Worm (Caenorhabditis elegans) whole organism, mixed stage, embryonic: ENCODE results near the gene unc-104.
"Not testable (repeated sequence)": the region's sequence is repeated elsewhere in the genome, so short reads cannot be mapped to it uniquely, and the experiment has no call there.

Source experiments
- bed-3 ChIP-seq: fragments of 200-800 bp; sonication (Bioruptor generic); optimal IDR thresholded peaks from 3 replicates; lab custom pipeline; 2018; ENCODE audit warnings: mild to moderate bottlenecking, missing genetic modification characterization, moderate library complexity, missing compliant biosample characterization
- ceh-43 ChIP-seq: fragments of 200-800 bp; sonication (Bioruptor generic); optimal IDR thresholded peaks from 2 replicates; lab custom pipeline; 2018; ENCODE audit warnings: mild to moderate bottlenecking, missing genetic modification characterization, moderate library complexity, missing compliant biosample characterization
- ceh-83 ChIP-seq: fragments of 200-800 bp; sonication (Bioruptor generic); optimal IDR thresholded peaks from 2 replicates; lab custom pipeline; 2018; ENCODE audit warnings: mild to moderate bottlenecking, missing genetic modification characterization, missing compliant biosample characterization
- ces-1 ChIP-seq: fragments of 150-350 bp; optimal IDR thresholded peaks from 2 replicates; lab custom pipeline; 2014; ENCODE audit warnings: missing biosample characterization, missing genetic modification reagents, missing genetic modification characterization
- lsy-2 ChIP-seq: fragments of 150-350 bp; optimal IDR thresholded peaks from 2 replicates; lab custom pipeline; 2014; ENCODE audit warnings: missing biosample characterization, missing genetic modification characterization
- mab-5 ChIP-seq: fragments of 150-350 bp; optimal IDR thresholded peaks from 2 replicates; lab custom pipeline; 2014; ENCODE audit warnings: missing biosample characterization, missing genetic modification characterization
- mls-2 ChIP-seq: sonication (generic microtip); optimal IDR thresholded peaks from 2 replicates; lab custom pipeline; 2016; ENCODE audit warnings: mild to moderate bottlenecking, missing genetic modification characterization, moderate library complexity, missing compliant biosample characterization
- pha-4 ChIP-seq: fragments of 150-350 bp; optimal IDR thresholded peaks from 2 replicates; lab custom pipeline; 2018; ENCODE audit warnings: missing biosample characterization, missing genetic modification reagents, missing genetic modification characterization
- snpc-4 ChIP-seq: fragments of 150-350 bp; optimal IDR thresholded peaks from 2 replicates; lab custom pipeline; 2014; ENCODE audit warnings: missing biosample characterization, missing genetic modification characterization
- unc-62 ChIP-seq: fragments of 150-350 bp; optimal IDR thresholded peaks from 2 replicates; lab custom pipeline; 2014; ENCODE audit warnings: missing biosample characterization, missing genetic modification reagents, missing genetic modification characterization

DNA sequence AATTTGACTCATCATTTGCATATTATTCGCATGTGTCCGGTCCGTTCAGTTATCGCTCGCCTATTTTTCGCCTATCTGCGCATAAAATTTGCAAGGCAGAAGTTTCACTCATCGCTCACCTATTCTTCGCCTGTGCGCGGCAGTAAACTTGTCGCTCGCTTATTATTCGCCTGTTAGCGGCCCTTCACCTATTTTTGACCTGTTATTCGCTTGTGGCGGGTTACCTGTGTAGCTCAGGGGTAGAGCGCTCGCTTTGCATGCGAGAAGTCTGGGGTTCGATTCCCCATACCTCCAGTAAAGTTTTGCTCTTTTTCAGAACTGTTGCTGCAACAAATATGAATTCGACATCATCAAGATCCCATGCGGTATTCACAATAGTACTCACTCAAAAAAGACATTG lies 6.6 kb downstream of the unc-104 start:
- TF ChIP-seq lsy-2 (tag; lab: Kevin White, UChicago); mab-5; pha-4 (tag; lab: Kevin White, UChicago); ces-1 (GFP tag; lab: Kevin White, UChicago); snpc-4 (tag; lab: Kevin White, UChicago); unc-62 (GFP tag; lab: Kevin White, UChicago): not testable (repeated sequence)
- TF ChIP-seq ceh-43 (peak; percentile 80), mls-2 (tag; lab: Kevin White, UChicago) (peak; percentile 92), ceh-83 (peak; percentile 92), bed-3 (GFP tag; lab: Kevin White, UChicago) (peak; percentile 73)
